Worm (Caenorhabditis elegans) whole organism, young adult: ENCODE data around the gene C04B4.1.

Experiments
- B0336.3 ChIP-seq: fragments of 200-800 bp; sonication (Bioruptor generic); IDR thresholded peaks from 2 replicates; pipeline ENCODE4 v1.3.6; 2022; ENCODE audit warnings: missing genetic modification characterization, missing compliant biosample characterization
- K12H6.12 ChIP-seq: fragments of 200-800 bp; sonication (Bioruptor generic); optimal IDR thresholded peaks from 2 replicates; lab custom pipeline; 2018; ENCODE audit warnings: mild to moderate bottlenecking, missing genetic modification characterization, missing compliant biosample characterization
- T07F8.4 ChIP-seq: sonication (generic microtip); optimal IDR thresholded peaks from 2 replicates; lab custom pipeline; 2016; ENCODE audit warnings: mild to moderate bottlenecking, missing genetic modification characterization, moderate library complexity, missing compliant biosample characterization
- ccch-3 ChIP-seq: fragments of 200-800 bp; sonication (Bioruptor generic); optimal IDR thresholded peaks from 2 replicates; lab custom pipeline; 2018; ENCODE audit warnings: mild to moderate bottlenecking, missing genetic modification characterization, missing compliant biosample characterization
- egl-18 ChIP-seq: fragments of 200-800 bp; sonication (Bioruptor generic); IDR thresholded peaks from 2 replicates; pipeline ENCODE4 v1.3.6; 2022; ENCODE audit warnings: missing genetic modification reagents, missing genetic modification characterization, missing compliant biosample characterization
- lin-26 ChIP-seq: fragments of 200-800 bp; sonication (Bioruptor generic); IDR thresholded peaks from 2 replicates; pipeline ENCODE4 v1.3.6; 2022; ENCODE audit warnings: missing genetic modification reagents, missing genetic modification characterization, missing compliant biosample characterization
- lin-54 ChIP-seq: fragments of 200-800 bp; sonication (Bioruptor generic); optimal IDR thresholded peaks from 2 replicates; lab custom pipeline; 2018; ENCODE audit warnings: mild to moderate bottlenecking, missing genetic modification characterization, missing compliant biosample characterization
- rpc-1 ChIP-seq, 2 experiments: fragments of 150-350 bp in 1 of 2; sonication (generic microtip) in 1 of 2; optimal IDR thresholded peaks; 2 replicates each; lab custom pipeline; 2014 to 2018; ENCODE audit warnings: missing biosample characterization in 1 of 2, missing genetic modification characterization in 1 of 2, missing genetic modification reagents in 1 of 2, missing genotype in 1 of 2
- ztf-26 ChIP-seq: sonication (generic microtip); optimal IDR thresholded peaks from 2 replicates; lab custom pipeline; 2017; ENCODE audit warnings: missing genetic modification characterization, missing compliant biosample characterization
- ztf-6 ChIP-seq: fragments of 200-800 bp; sonication (Bioruptor generic); IDR thresholded peaks from 2 replicates; pipeline ENCODE4 v1.3.6; 2022; ENCODE audit warnings: missing genetic modification reagents, missing genetic modification characterization, missing compliant biosample characterization

- no peak for TF ChIP-seq ztf-26 (tag; lab: Kevin White, UChicago)
- no peak for TF ChIP-seq lin-26 (GFP tag; lab: Robert Waterston, UW)
- TF ChIP-seq rpc-1 (optimal IDR thresholded peaks at IDR 0.05; lab: Kevin White, UChicago): no peak
- no peak for TF ChIP-seq rpc-1 (tag; optimal IDR thresholded peaks at IDR 0.05; lab: Kevin White, UChicago)
- no peak for TF ChIP-seq T07F8.4 (tag; lab: Kevin White, UChicago)
- no peak for TF ChIP-seq B0336.3 (GFP tag; lab: Robert Waterston, UW)
- no peak for TF ChIP-seq ztf-6
- no peak for TF ChIP-seq K12H6.12
- TF ChIP-seq ccch-3 (GFP tag; lab: Kevin White, UChicago): no peak
- TF ChIP-seq egl-18 (GFP tag; lab: Robert Waterston, UW): no peak
- no peak for TF ChIP-seq lin-54 (GFP tag; lab: Kevin White, UChicago)
Observed at ce11 chrX:12280477-12280876, at the start of gene C04B4.1.
